Worm (Caenorhabditis elegans) whole organism, early embryonic: Measurements from ENCODE around the gene F27D9.13.
"Not testable (repeated sequence)": the region's sequence is repeated elsewhere in the genome, so short reads cannot be mapped to it uniquely, and the experiment has no call there.

ENCODE experiments used
- B0310.2 ChIP-seq: sonication (generic microtip); optimal IDR thresholded peaks from 2 replicates; lab custom pipeline; 2016; ENCODE audit warnings: mild to moderate bottlenecking, missing genetic modification characterization, missing compliant biosample characterization
- F13C5.2 ChIP-seq: sonication (generic microtip); optimal IDR thresholded peaks from 2 replicates; lab custom pipeline; 2017; ENCODE audit warnings: mild to moderate bottlenecking, missing genetic modification characterization, inconsistent platforms, missing compliant biosample characterization
- aly-1 ChIP-seq: sonication (generic microtip); optimal IDR thresholded peaks from 2 replicates; lab custom pipeline; 2016; ENCODE audit warnings: missing genetic modification characterization, missing compliant biosample characterization
- ama-1 ChIP-seq: fragments of 150-350 bp; optimal IDR thresholded peaks from 2 replicates; lab custom pipeline; 2014
- ceh-13 ChIP-seq: fragments of 200-800 bp; sonication (Bioruptor generic); optimal IDR thresholded peaks from 2 replicates; lab custom pipeline; 2018; ENCODE audit warnings: mild to moderate bottlenecking, missing genetic modification characterization, missing compliant biosample characterization
- ceh-36 ChIP-seq: sonication (generic microtip); optimal IDR thresholded peaks from 2 replicates; lab custom pipeline; 2016; ENCODE audit warnings: missing genetic modification characterization, inconsistent platforms, missing compliant biosample characterization
- ets-7 ChIP-seq: sonication (generic microtip); optimal IDR thresholded peaks from 2 replicates; lab custom pipeline; 2016; ENCODE audit warnings: missing genotype, missing genetic modification characterization, missing compliant biosample characterization
- flt-1 ChIP-seq: fragments of 200-800 bp; sonication (Bioruptor generic); IDR thresholded peaks from 2 replicates; pipeline ENCODE4 v1.3.6; 2022; ENCODE audit warnings: missing genetic modification characterization, missing compliant biosample characterization
- hmbx-1 ChIP-seq: sonication (generic microtip); optimal IDR thresholded peaks from 2 replicates; lab custom pipeline; 2016; ENCODE audit warnings: mild to moderate bottlenecking, missing genetic modification characterization, missing compliant biosample characterization
- hmg-4 ChIP-seq: fragments of 200-800 bp; sonication (Bioruptor generic); optimal IDR thresholded peaks from 2 replicates; lab custom pipeline; 2018; ENCODE audit warnings: mild to moderate bottlenecking, missing genetic modification characterization, missing compliant biosample characterization
- hnd-1 ChIP-seq: sonication (generic microtip); optimal IDR thresholded peaks from 2 replicates; lab custom pipeline; 2016; ENCODE audit warnings: missing genetic modification characterization, missing compliant biosample characterization
- pes-1 ChIP-seq: fragments of 200-800 bp; sonication (Bioruptor generic); IDR thresholded peaks from 2 replicates; pipeline ENCODE4 v1.3.6; 2022; ENCODE audit warnings: missing genetic modification reagents, missing genetic modification characterization, missing compliant biosample characterization
- scrt-1 ChIP-seq: fragments of 200-800 bp; sonication (Bioruptor generic); IDR thresholded peaks from 2 replicates; pipeline ENCODE4 v1.3.6; 2022; ENCODE audit warnings: missing genetic modification characterization, missing compliant biosample characterization
- sea-1 ChIP-seq: fragments of 200-800 bp; sonication (Bioruptor generic); conservative IDR thresholded peaks from 2 replicates; pipeline ENCODE4 v1.3.6; 2022; ENCODE audit warnings: missing genetic modification characterization, missing compliant biosample characterization
- tbx-11 ChIP-seq: fragments of 200-800 bp; sonication (Bioruptor generic); IDR thresholded peaks from 2 replicates; pipeline ENCODE4 v1.3.6; 2022; ENCODE audit warnings: missing genetic modification characterization, missing compliant biosample characterization
- tbx-37 ChIP-seq: fragments of 200-800 bp; sonication (Bioruptor generic); conservative IDR thresholded peaks from 2 replicates; pipeline ENCODE4 v1.3.6; 2022; ENCODE audit warnings: missing genetic modification reagents, missing genetic modification characterization, missing compliant biosample characterization
- tra-4 ChIP-seq: sonication (generic microtip); optimal IDR thresholded peaks from 2 replicates; lab custom pipeline; 2017; ENCODE audit warnings: missing genetic modification characterization, missing compliant biosample characterization

The F27D9.13 gene

ce11 chrX:7670655-7671054 lies 3.4 kb upstream of the F27D9.13 start, which contains the start of gene F27D9.7:
Gene F27D9.7 (minus strand): TSS chrX:7670755.
- no peak for TF ChIP-seq flt-1
- no peak for TF ChIP-seq ceh-36 (tag; lab: Kevin White, UChicago)
- TF ChIP-seq scrt-1 (GFP tag; lab: Robert Waterston, UW): no peak
- no peak for TF ChIP-seq aly-1
- no peak for TF ChIP-seq tra-4 (tag; lab: Kevin White, UChicago)
- TF ChIP-seq hmg-4 (GFP tag; lab: Kevin White, UChicago): no peak
- TF ChIP-seq F13C5.2: no peak
- TF ChIP-seq ama-1 (lab: Kevin White, UChicago): no peak
- TF ChIP-seq ets-7 (tag; lab: Kevin White, UChicago): no peak
- no peak for TF ChIP-seq ceh-13 (GFP tag; lab: Kevin White, UChicago)

- TF ChIP-seq B0310.2 (tag; lab: Kevin White, UChicago): no peak
- no peak for TF ChIP-seq ets-7 (tag; lab: Kevin White, UChicago)
- no peak for TF ChIP-seq ceh-36 (tag; lab: Kevin White, UChicago)
- no peak for TF ChIP-seq tbx-37 (GFP tag; lab: Robert Waterston, UW)
- no peak for TF ChIP-seq hmbx-1 (tag; lab: Kevin White, UChicago)
- TF ChIP-seq hmg-4 (GFP tag; lab: Kevin White, UChicago): no peak
- TF ChIP-seq hnd-1 (tag; lab: Kevin White, UChicago): no peak
- TF ChIP-seq aly-1: no peak
- TF ChIP-seq scrt-1 (GFP tag; lab: Robert Waterston, UW): no peak
These were observed 1.8 kb downstream of the F27D9.13 start for ce11 chrX:7665401-7665800.

- not testable (repeated sequence) for TF ChIP-seq tra-4 (tag; lab: Kevin White, UChicago); tbx-37 (GFP tag; lab: Robert Waterston, UW); ceh-36 (tag; lab: Kevin White, UChicago)
These were observed 2.4 kb downstream of the F27D9.13 start, which contains the start of gene dhs-29 for ce11 chrX:7664819-7665218. Gene dhs-29 (minus strand): TSS chrX:7664919.

- TF ChIP-seq tbx-37 (GFP tag; lab: Robert Waterston, UW) (no peak), hmg-4 (GFP tag; lab: Kevin White, UChicago) (no peak), flt-1 (no peak), pes-1 (no peak), ets-7 (tag; lab: Kevin White, UChicago) (no peak), hmbx-1 (tag; lab: Kevin White, UChicago) (no peak), tbx-11 (GFP tag; lab: Robert Waterston, UW) (no peak), sea-1 (GFP tag; lab: Robert Waterston, UW) (no peak), F13C5.2 (no peak), hnd-1 (tag; lab: Kevin White, UChicago) (no peak), tra-4 (tag; lab: Kevin White, UChicago) (no peak), aly-1 (no peak), ama-1 (lab: Kevin White, UChicago) (no peak), scrt-1 (GFP tag; lab: Robert Waterston, UW) (no peak), B0310.2 (tag; lab: Kevin White, UChicago) (no peak), ceh-13 (GFP tag; lab: Kevin White, UChicago) (no peak)
These were observed 2.8 kb downstream of the F27D9.13 start for ce11 chrX:7664419-7664818.

- TF ChIP-seq tra-4 (tag; lab: Kevin White, UChicago): no peak
- TF ChIP-seq ama-1 (lab: Kevin White, UChicago): no peak
- TF ChIP-seq flt-1: no peak
- no peak for TF ChIP-seq F13C5.2
- TF ChIP-seq scrt-1 (GFP tag; lab: Robert Waterston, UW): no peak
- no peak for TF ChIP-seq hmg-4 (GFP tag; lab: Kevin White, UChicago)
- TF ChIP-seq hnd-1 (tag; lab: Kevin White, UChicago): no peak
- no peak for TF ChIP-seq tbx-11 (GFP tag; lab: Robert Waterston, UW)
- no peak for TF ChIP-seq ets-7 (tag; lab: Kevin White, UChicago)
- no peak for TF ChIP-seq ceh-36 (tag; lab: Kevin White, UChicago)
- no peak for TF ChIP-seq hmbx-1 (tag; lab: Kevin White, UChicago)
- TF ChIP-seq sea-1 (GFP tag; lab: Robert Waterston, UW): no peak
- TF ChIP-seq tbx-37 (GFP tag; lab: Robert Waterston, UW): no peak
- TF ChIP-seq B0310.2 (tag; lab: Kevin White, UChicago): no peak
- no peak for TF ChIP-seq ceh-13 (GFP tag; lab: Kevin White, UChicago)
- TF ChIP-seq aly-1: no peak
- TF ChIP-seq pes-1: no peak
These were observed 4.7 kb downstream of the F27D9.13 start for ce11 chrX:7662532-7662931.

ce11 chrX:7661628-7662027 lies 5.6 kb downstream of the F27D9.13 start:
- TF ChIP-seq tbx-11 (GFP tag; lab: Robert Waterston, UW): no peak
- TF ChIP-seq B0310.2 (tag; lab: Kevin White, UChicago): no peak
- TF ChIP-seq scrt-1 (GFP tag; lab: Robert Waterston, UW): no peak
- no peak for TF ChIP-seq ets-7 (tag; lab: Kevin White, UChicago)
- no peak for TF ChIP-seq ceh-13 (GFP tag; lab: Kevin White, UChicago)
- no peak for TF ChIP-seq ceh-36 (tag; lab: Kevin White, UChicago)
- TF ChIP-seq aly-1: no peak
- no peak for TF ChIP-seq pes-1
- no peak for TF ChIP-seq tra-4 (tag; lab: Kevin White, UChicago)
- TF ChIP-seq ama-1 (lab: Kevin White, UChicago): no peak
- no peak for TF ChIP-seq sea-1 (GFP tag; lab: Robert Waterston, UW)
- no peak for TF ChIP-seq hmg-4 (GFP tag; lab: Kevin White, UChicago)
- TF ChIP-seq F13C5.2: no peak
- TF ChIP-seq flt-1: no peak
- TF ChIP-seq hmbx-1 (tag; lab: Kevin White, UChicago): no peak
- no peak for TF ChIP-seq hnd-1 (tag; lab: Kevin White, UChicago)
- no peak for TF ChIP-seq tbx-37 (GFP tag; lab: Robert Waterston, UW)

ce11 chrX:7660919-7661557 lies 6.2 kb downstream of the F27D9.13 start, which contains the start of gene pcca-1:
Gene pcca-1 (minus strand): TSS chrX:7660986.
- TF ChIP-seq ceh-13 (GFP tag; lab: Kevin White, UChicago) (no peak), tbx-11 (GFP tag; lab: Robert Waterston, UW) (no peak), pes-1 (no peak), tra-4 (tag; lab: Kevin White, UChicago) (no peak), sea-1 (GFP tag; lab: Robert Waterston, UW) (no peak), ceh-36 (tag; lab: Kevin White, UChicago) (no peak), B0310.2 (tag; lab: Kevin White, UChicago) (no peak), flt-1 (no peak)
